Worm (Caenorhabditis elegans) whole organism, L2 larva: Measurements from ENCODE around the gene tmed-1.

Experiments
- C34F6.9 ChIP-seq: fragments of 150-350 bp; optimal IDR thresholded peaks from 2 replicates; lab custom pipeline; 2014; ENCODE audit warnings: missing biosample characterization, missing genetic modification characterization
- R02D3.7 ChIP-seq: fragments of 150-350 bp; optimal IDR thresholded peaks from 2 replicates; lab custom pipeline; 2014; ENCODE audit warnings: missing biosample characterization, missing genetic modification characterization
- Y55F3AM.14 ChIP-seq: fragments of 200-800 bp; sonication (Bioruptor generic); optimal IDR thresholded peaks from 2 replicates; lab custom pipeline; 2018; ENCODE audit warnings: mild to moderate bottlenecking, missing genetic modification characterization, missing compliant biosample characterization
- ZK546.5 ChIP-seq: sonication (generic microtip); optimal IDR thresholded peaks from 2 replicates; lab custom pipeline; 2017; ENCODE audit warnings: missing biosample characterization, missing genetic modification characterization
- alr-1 ChIP-seq: fragments of 150-350 bp; optimal IDR thresholded peaks from 2 replicates; lab custom pipeline; 2014; ENCODE audit warnings: missing biosample characterization, missing genetic modification characterization
- ceh-16 ChIP-seq: fragments of 150-350 bp; optimal IDR thresholded peaks from 2 replicates; lab custom pipeline; 2014; ENCODE audit warnings: missing biosample characterization, missing genetic modification characterization
- ceh-82 ChIP-seq: fragments of 150-350 bp; optimal IDR thresholded peaks from 2 replicates; lab custom pipeline; 2014; ENCODE audit warnings: missing biosample characterization, missing genetic modification characterization
- crh-2 ChIP-seq: sonication (generic microtip); optimal IDR thresholded peaks from 2 replicates; lab custom pipeline; 2017; ENCODE audit warnings: missing biosample characterization, missing genetic modification characterization
- egl-27 ChIP-seq: sonication (generic microtip); optimal IDR thresholded peaks from 3 replicates; lab custom pipeline; 2017; ENCODE audit warnings: missing biosample characterization, missing genetic modification reagents, missing genetic modification characterization
- elt-1 ChIP-seq: fragments of 150-350 bp; optimal IDR thresholded peaks from 2 replicates; lab custom pipeline; 2014; ENCODE audit warnings: missing biosample characterization, missing genetic modification characterization
- elt-3 ChIP-seq: sonication (generic microtip); optimal IDR thresholded peaks from 2 replicates; lab custom pipeline; 2017; ENCODE audit warnings: missing biosample characterization, missing genetic modification characterization
- fos-1 ChIP-seq: fragments of 150-350 bp; optimal IDR thresholded peaks from 2 replicates; lab custom pipeline; 2014; ENCODE audit warnings: missing biosample characterization, missing genetic modification characterization
- lin-11 ChIP-seq: fragments of 150-350 bp; sonication (generic microtip); optimal IDR thresholded peaks from 2 replicates; lab custom pipeline; 2014; ENCODE audit warnings: missing biosample characterization, missing genetic modification characterization, inconsistent platforms, mixed read lengths
- lin-13 ChIP-seq: fragments of 150-350 bp; optimal IDR thresholded peaks from 2 replicates; lab custom pipeline; 2014; ENCODE audit warnings: missing biosample characterization, missing genetic modification reagents, missing genetic modification characterization
- lin-39 ChIP-seq: fragments of 150-350 bp; optimal IDR thresholded peaks from 2 replicates; lab custom pipeline; 2014; ENCODE audit warnings: missing biosample characterization, missing genetic modification reagents, missing genetic modification characterization
- lsy-2 ChIP-seq, 2 experiments: fragments of 150-350 bp in 1 of 2; sonication (generic microtip) in 1 of 2; optimal IDR thresholded peaks; 2 replicates each; lab custom pipeline; 2014 to 2017; ENCODE audit warnings: missing biosample characterization in 2 of 2, missing genetic modification characterization in 2 of 2
- nhr-11 ChIP-seq: fragments of 150-350 bp; optimal IDR thresholded peaks from 2 replicates; lab custom pipeline; 2014; ENCODE audit warnings: missing biosample characterization, missing genetic modification characterization
- nhr-12 ChIP-seq: fragments of 150-350 bp; optimal IDR thresholded peaks from 2 replicates; lab custom pipeline; 2014; ENCODE audit warnings: missing biosample characterization, missing genetic modification characterization
- nhr-129 ChIP-seq: fragments of 150-350 bp; optimal IDR thresholded peaks from 2 replicates; lab custom pipeline; 2014; ENCODE audit warnings: missing biosample characterization, missing genetic modification characterization
- nhr-21 ChIP-seq: fragments of 150-350 bp; optimal IDR thresholded peaks from 2 replicates; lab custom pipeline; 2014; ENCODE audit warnings: missing biosample characterization, missing genetic modification characterization
- nhr-23 ChIP-seq: fragments of 150-350 bp; optimal IDR thresholded peaks from 2 replicates; lab custom pipeline; 2014; ENCODE audit warnings: missing biosample characterization, missing genetic modification reagents, missing genetic modification characterization
- nhr-237 ChIP-seq: fragments of 150-350 bp; optimal IDR thresholded peaks from 2 replicates; lab custom pipeline; 2014; ENCODE audit warnings: missing biosample characterization, missing genetic modification characterization
- nhr-25 ChIP-seq: fragments of 150-350 bp; sonication (generic microtip); optimal IDR thresholded peaks from 3 replicates; lab custom pipeline; 2014; ENCODE audit warnings: missing biosample characterization, missing genetic modification characterization
- sem-4 ChIP-seq: fragments of 150-350 bp; optimal IDR thresholded peaks from 2 replicates; lab custom pipeline; 2014; ENCODE audit warnings: missing biosample characterization, missing genetic modification reagents, missing genetic modification characterization
- skn-1 ChIP-seq: sonication (generic microtip); optimal IDR thresholded peaks from 2 replicates; lab custom pipeline; 2017; ENCODE audit warnings: missing biosample characterization, missing genetic modification characterization
- sma-3 ChIP-seq: sonication (generic microtip); optimal IDR thresholded peaks from 2 replicates; lab custom pipeline; 2016; ENCODE audit warnings: missing genetic modification reagents, missing genetic modification characterization, missing compliant biosample characterization
- sma-9 ChIP-seq, 2 experiments: fragments of 150-350 bp in 1 of 2; sonication (generic microtip) in 1 of 2; optimal IDR thresholded peaks; 2 replicates each; lab custom pipeline; 2014 to 2016; ENCODE audit warnings: missing genetic modification characterization in 2 of 2, mild to moderate bottlenecking in 1 of 2, missing biosample characterization in 1 of 2, missing compliant biosample characterization in 1 of 2, missing genetic modification reagents in 1 of 2, moderate library complexity in 1 of 2
- unc-39 ChIP-seq: fragments of 150-350 bp; optimal IDR thresholded peaks from 2 replicates; lab custom pipeline; 2014; ENCODE audit warnings: missing biosample characterization, missing genetic modification characterization
- unc-55 ChIP-seq: fragments of 150-350 bp; sonication (generic microtip); optimal IDR thresholded peaks from 3 replicates; lab custom pipeline; 2014; ENCODE audit warnings: missing biosample characterization, missing genetic modification reagents, missing genetic modification characterization
- ztf-11 ChIP-seq: sonication (generic microtip); optimal IDR thresholded peaks from 2 replicates; lab custom pipeline; 2017; ENCODE audit warnings: missing biosample characterization, missing genetic modification characterization
- ztf-4 ChIP-seq: fragments of 150-350 bp; optimal IDR thresholded peaks from 2 replicates; lab custom pipeline; 2014; ENCODE audit warnings: missing biosample characterization, missing genetic modification characterization

tmed-1 gene

ce11 chrIV:12078112-12078812 is at the start of gene tmed-1:
TSS of gene tmed-1 (minus strand) at chrIV:12078162.
- peak; percentile 20 for TF ChIP-seq C34F6.9 (tag; lab: Kevin White, UChicago)
- TF ChIP-seq ZK546.5: no peak
- TF ChIP-seq ceh-16 (tag; lab: Kevin White, UChicago): no peak
- TF ChIP-seq unc-55 (GFP tag; lab: Kevin White, UChicago): peak; percentile 18
- no peak for TF ChIP-seq R02D3.7 (tag; lab: Kevin White, UChicago)
- TF ChIP-seq nhr-23 (tag; lab: Kevin White, UChicago): no peak
- TF ChIP-seq lin-39: no peak
- no peak for TF ChIP-seq ztf-4 (tag; lab: Kevin White, UChicago)
- TF ChIP-seq nhr-12 (tag; lab: Kevin White, UChicago): no peak
- no peak for TF ChIP-seq sma-9 (GFP tag; optimal IDR thresholded peaks at IDR 0.05; lab: Kevin White, UChicago)
- no peak for TF ChIP-seq sma-9 (tag; optimal IDR thresholded peaks at IDR 0.05; lab: Kevin White, UChicago)
- TF ChIP-seq, all 48 proteins: peak for 2

- TF ChIP-seq lsy-2 (tag; optimal IDR thresholded peaks at IDR 0.05; lab: Kevin White, UChicago) (peak in 1 of 2 experiments; percentile 15), skn-1 (tag; lab: Kevin White, UChicago) (no peak), R02D3.7 (tag; lab: Kevin White, UChicago) (no peak), nhr-237 (tag; lab: Kevin White, UChicago) (no peak), sem-4 (tag; lab: Kevin White, UChicago) (no peak)
Measured at ce11 chrIV:12126740-12127472, 48.9 kb upstream of the tmed-1 start.

- TF ChIP-seq Y55F3AM.14: no peak
- no peak for TF ChIP-seq nhr-23 (tag; lab: Kevin White, UChicago)
- no peak for TF ChIP-seq alr-1 (tag; lab: Kevin White, UChicago)
- TF ChIP-seq crh-2 (tag; lab: Kevin White, UChicago): no peak
- no peak for TF ChIP-seq nhr-12 (tag; lab: Kevin White, UChicago)
- no peak for TF ChIP-seq nhr-21 (tag; lab: Kevin White, UChicago)
- TF ChIP-seq elt-1: no peak
- no peak for TF ChIP-seq elt-3 (tag; lab: Kevin White, UChicago)
- no peak for TF ChIP-seq egl-27
- no peak for TF ChIP-seq nhr-25 (tag; lab: Kevin White, UChicago)
- TF ChIP-seq nhr-11 (tag; lab: Kevin White, UChicago): no peak
- TF ChIP-seq lin-11 (tag; lab: Kevin White, UChicago): no peak
- no peak for TF ChIP-seq C34F6.9 (tag; lab: Kevin White, UChicago)
- no peak for TF ChIP-seq unc-55 (GFP tag; lab: Kevin White, UChicago)
- TF ChIP-seq nhr-237 (tag; lab: Kevin White, UChicago): no peak
- no peak for TF ChIP-seq sma-3
- TF ChIP-seq lin-13 (GFP tag; lab: Kevin White, UChicago): no peak
- TF ChIP-seq, all 48 proteins: peak for 0
Measured at ce11 chrIV:12124314-12125084, 46.5 kb upstream of the tmed-1 start, which contains the start of gene dhhc-6. TSS of gene dhhc-6 (plus strand) at chrIV:12124952.

- peak; percentile 8 for TF ChIP-seq fos-1 (tag; lab: Kevin White, UChicago)
- no peak for TF ChIP-seq unc-39 (tag; lab: Kevin White, UChicago)
- no peak for TF ChIP-seq elt-3 (tag; lab: Kevin White, UChicago)
- TF ChIP-seq alr-1 (tag; lab: Kevin White, UChicago): no peak
- TF ChIP-seq C34F6.9 (tag; lab: Kevin White, UChicago): peak; percentile 61
- no peak for TF ChIP-seq ztf-4 (tag; lab: Kevin White, UChicago)
- TF ChIP-seq unc-55 (GFP tag; lab: Kevin White, UChicago): peak; percentile 49
- no peak for TF ChIP-seq ceh-82 (tag; lab: Kevin White, UChicago)
- TF ChIP-seq ceh-16 (tag; lab: Kevin White, UChicago): no peak
- TF ChIP-seq ztf-11 (tag; lab: Kevin White, UChicago): no peak
- TF ChIP-seq nhr-129 (tag; lab: Kevin White, UChicago): peak; percentile 33
- TF ChIP-seq R02D3.7 (tag; lab: Kevin White, UChicago): no peak
- TF ChIP-seq lsy-2 (tag; optimal IDR thresholded peaks at IDR 0.05; lab: Kevin White, UChicago): peak in 1 of 2 experiments; percentile 32
Measured at ce11 chrIV:12122874-12123664, 45.1 kb upstream of the tmed-1 start, which contains the start of gene aly-3. TSS of gene aly-3 (plus strand) at chrIV:12123282.
